In genomic region chrX:14212147-14212792, dm6 we compare ENCODE assay signal across 5 fruit fly cellular contexts.
TF ChIP-seq lines count a peak whose summit lies in the region.

No protein-coding gene starts in this region.

- no peak for TF ChIP-seq CTCF in whole organism, embryonic (GFP tag; optimal IDR thresholded peaks at IDR 0.05; lab: Kevin White, UChicago)

TF ChIP-seq in whole organism, adult, 20 proteins besides CTCF, POLR2A, EP300 and RAD21:
- TF ChIP-seq bab1 (GFP tag; optimal IDR thresholded peaks at IDR 0.05; lab: Kevin White, UChicago): no peak
- TF ChIP-seq kay (GFP tag; lab: Kevin White, UChicago; ENCODE audit: borderline replicate concordance): peak; percentile 42
- no peak for TF ChIP-seq Clk (GFP tag; optimal IDR thresholded peaks at IDR 0.05; lab: Kevin White, UChicago)
- peak; percentile 48 for TF ChIP-seq pad (GFP tag; optimal IDR thresholded peaks at IDR 0.05; lab: Kevin White, UChicago)
- peak; percentile 52 for TF ChIP-seq ovo (GFP tag; optimal IDR thresholded peaks at IDR 0.05; lab: Kevin White, UChicago)
- no peak for TF ChIP-seq CG5204 (GFP tag; optimal IDR thresholded peaks at IDR 0.05; lab: Kevin White, UChicago)

TF ChIP-seq in whole organism, embryonic, 481 proteins besides CTCF, POLR2A, EP300 and RAD21 (continues in another document):
- TF ChIP-seq Asciz (GFP tag; optimal IDR thresholded peaks at IDR 0.05; lab: Kevin White, UChicago) (no peak), dan (GFP tag; IDR thresholded peaks at IDR 0.05; lab: Robert Waterston, UW) (no peak), Trl (optimal IDR thresholded peaks at IDR 0.05; lab: Kevin White, UChicago) (peak; percentile 85 to 94), Trl (GFP tag; optimal IDR thresholded peaks at IDR 0.05; lab: Kevin White, UChicago) (no peak), tio (GFP tag; optimal IDR thresholded peaks at IDR 0.05; lab: Kevin White, UChicago) (no peak), btn (GFP tag; optimal IDR thresholded peaks at IDR 0.05; lab: Kevin White, UChicago) (no peak), CG4404 (GFP tag; IDR thresholded peaks at IDR 0.05; lab: Robert Waterston, UW) (no peak), Dip2 (GFP tag; IDR thresholded peaks at IDR 0.05; lab: Robert Waterston, UW) (no peak), gce (GFP tag; IDR thresholded peaks at IDR 0.05; lab: Robert Waterston, UW) (no peak), pros (GFP tag; optimal IDR thresholded peaks at IDR 0.05; lab: Kevin White, UChicago) (no peak), CG3726 (GFP tag; IDR thresholded peaks at IDR 0.05; lab: Robert Waterston, UW) (no peak), Atf-2 (GFP tag; optimal IDR thresholded peaks at IDR 0.05; lab: Kevin White, UChicago) (no peak), CG3847 (GFP tag; IDR thresholded peaks at IDR 0.05; lab: Robert Waterston, UW) (no peak), slou (GFP tag; optimal IDR thresholded peaks at IDR 0.05; lab: Kevin White, UChicago) (no peak), hb (GFP tag; IDR thresholded peaks at IDR 0.05; lab: Robert Waterston, UW; ENCODE audit: partially characterized antibody) (no peak), slp2 (GFP tag; optimal IDR thresholded peaks at IDR 0.05; lab: Kevin White, UChicago) (no peak), ap (GFP tag; IDR thresholded peaks at IDR 0.05; lab: Robert Waterston, UW) (no peak), CG11504 (tag; optimal IDR thresholded peaks at IDR 0.05; lab: Kevin White, UChicago) (no peak), abd-A (tag; optimal IDR thresholded peaks at IDR 0.05; lab: Kevin White, UChicago) (peak; percentile 70), CG13296 (GFP tag; optimal IDR thresholded peaks at IDR 0.05; lab: Kevin White, UChicago) (no peak), CG3838 (GFP tag; optimal IDR thresholded peaks at IDR 0.05; lab: Kevin White, UChicago) (no peak), Hr51 (GFP tag; optimal IDR thresholded peaks at IDR 0.05; lab: Kevin White, UChicago) (no peak), NC2β (GFP tag; optimal IDR thresholded peaks at IDR 0.05; lab: Kevin White, UChicago) (no peak)

TF ChIP-seq in whole organism, prepupa, 60 proteins besides CTCF, POLR2A, EP300 and RAD21:
- TF ChIP-seq CG9139 (GFP tag; optimal IDR thresholded peaks at IDR 0.05; lab: Kevin White, UChicago) (peak; percentile 38), Eip78C (GFP tag; lab: Kevin White, UChicago) (peak; percentile 4), svp (GFP tag; lab: Kevin White, UChicago) (peak; percentile 47), CG31627 (GFP tag; optimal IDR thresholded peaks at IDR 0.05; lab: Kevin White, UChicago) (no peak), CG1621 (tag; optimal IDR thresholded peaks at IDR 0.05; lab: Kevin White, UChicago) (peak; percentile 61), dsx (GFP tag; optimal IDR thresholded peaks at IDR 0.05; lab: Kevin White, UChicago; ENCODE audit: poor library complexity, severe bottlenecking) (peak; percentile 12), ss (GFP tag; optimal IDR thresholded peaks at IDR 0.05; lab: Kevin White, UChicago) (peak; percentile 23 to 48), eg (GFP tag; IDR thresholded peaks at IDR 0.05; lab: Robert Waterston, UW) (peak; percentile 18; the same call in 1 of the 3 replicates), CG6163 (GFP tag; IDR thresholded peaks at IDR 0.05; lab: Robert Waterston, UW) (0 out of 3 replicates have a peak, but pooled peaks have one; percentile 42), CG6808 (GFP tag; optimal IDR thresholded peaks at IDR 0.05; lab: Kevin White, UChicago) (peak; percentile 1), CG8319 (GFP tag; optimal IDR thresholded peaks at IDR 0.05; lab: Kevin White, UChicago) (no peak), CG6792 (GFP tag; optimal IDR thresholded peaks at IDR 0.05; lab: Kevin White, UChicago) (no peak)
TF ChIP-seq in whole organism, prepupa: peak in this region for 9.

TF ChIP-seq in whole organism, pupa, 21 proteins besides CTCF, POLR2A, EP300 and RAD21:
- peak; percentile 54 for TF ChIP-seq EcR (GFP tag; optimal IDR thresholded peaks at IDR 0.05; lab: Kevin White, UChicago)
- TF ChIP-seq CG13204 (GFP tag; optimal IDR thresholded peaks at IDR 0.05; lab: Kevin White, UChicago): peak; percentile 21
- TF ChIP-seq Ets98B (GFP tag; IDR thresholded peaks at IDR 0.05; lab: Robert Waterston, UW): peak; percentile 9; the same call in 1 of the 2 replicates
- TF ChIP-seq CG14655 (GFP tag; optimal IDR thresholded peaks at IDR 0.05; lab: Kevin White, UChicago): no peak
- 0 out of 2 replicates have a peak, but pooled peaks have one; percentile 17 for TF ChIP-seq CG12605 (GFP tag; IDR thresholded peaks at IDR 0.05; lab: Robert Waterston, UW)
- TF ChIP-seq gl (tag; optimal IDR thresholded peaks at IDR 0.05; lab: Kevin White, UChicago): no peak

TF ChIP-seq in whole organism, wandering third instar larva, 38 proteins besides CTCF, POLR2A, EP300 and RAD21:
- TF ChIP-seq Vsx2 (GFP tag; optimal IDR thresholded peaks at IDR 0.05; lab: Kevin White, UChicago; ENCODE audit: partially characterized antibody): peak; percentile 53
- no peak for TF ChIP-seq sv (GFP tag; optimal IDR thresholded peaks at IDR 0.05; lab: Kevin White, UChicago)
- peak; percentile 54 to 85 for TF ChIP-seq dl (GFP tag; optimal IDR thresholded peaks at IDR 0.05; lab: Kevin White, UChicago; ENCODE audit: insufficient read depth in 1 of 2, partially characterized antibody in 2 of 2)
- TF ChIP-seq Abd-B (GFP tag; optimal IDR thresholded peaks at IDR 0.05; lab: Kevin White, UChicago): no peak
- TF ChIP-seq h (GFP tag; optimal IDR thresholded peaks at IDR 0.05; lab: Kevin White, UChicago): no peak
- no peak for TF ChIP-seq Hr83 (GFP tag; optimal IDR thresholded peaks at IDR 0.05; lab: Kevin White, UChicago; ENCODE audit: poor library complexity, severe bottlenecking)
- TF ChIP-seq Dif (GFP tag; optimal IDR thresholded peaks at IDR 0.05; lab: Kevin White, UChicago; ENCODE audit: partially characterized antibody): peak; percentile 74
- TF ChIP-seq Dfd (GFP tag; optimal IDR thresholded peaks at IDR 0.05; lab: Kevin White, UChicago): no peak
TF ChIP-seq in whole organism, wandering third instar larva: peak in this region for 3.
